Worm (Caenorhabditis elegans): ENCODE data around the gene C08F11.17.

ce11 chrIV:13632613-13633012 is 17.5 kb downstream of the C08F11.17 start:
- TF ChIP-seq nhr-237 (tag; optimal IDR thresholded peaks at IDR 0.05) (no peak), lin-35 (GFP tag; optimal IDR thresholded peaks at IDR 0.05) (no peak), snpc-4 (tag; optimal IDR thresholded peaks at IDR 0.05) (no peak), nhr-47 (tag; optimal IDR thresholded peaks at IDR 0.05) (no peak)
